Fruit fly (Drosophila melanogaster) whole organism, embryonic: ENCODE measurements around the gene CG8128.
A peak's percentile ranks its signal among the peaks of the same experiment; 100 is the strongest.

Experiments used
- Aef1 ChIP-seq: fragments of 200-800 bp; sonication (Bioruptor generic); IDR thresholded peaks from 3 replicates; pipeline ENCODE4 v1.3.6; 2022; ENCODE audit warnings: missing biosample characterization, missing genetic modification characterization
- BEAF-32 ChIP-seq: fragments of 200-800 bp; sonication (Bioruptor generic); optimal IDR thresholded peaks from 3 replicates; lab custom pipeline; 2017; ENCODE audit warnings: missing biosample characterization, missing genetic modification characterization, mild to moderate bottlenecking, moderate library complexity, missing genetic modification reagents
- CG10267 ChIP-seq: fragments of 200-800 bp; sonication (Bioruptor generic); optimal IDR thresholded peaks from 2 replicates; lab custom pipeline; 2018; ENCODE audit warnings: missing biosample characterization, mild to moderate bottlenecking, missing genetic modification characterization, moderate library complexity
- CG12391 ChIP-seq: fragments of 200-800 bp; sonication (Bioruptor generic); optimal IDR thresholded peaks from 3 replicates; lab custom pipeline; 2018; ENCODE audit warnings: missing biosample characterization, mild to moderate bottlenecking, missing genetic modification characterization, moderate library complexity
- CG12942 ChIP-seq: fragments of 200-800 bp; sonication (Bioruptor generic); optimal IDR thresholded peaks from 3 replicates; lab custom pipeline; 2016; ENCODE audit warnings: missing biosample characterization, missing genetic modification characterization
- CG14710 ChIP-seq: fragments of 200-800 bp; sonication (Bioruptor generic); optimal IDR thresholded peaks from 3 replicates; lab custom pipeline; 2019; ENCODE audit warnings: missing biosample characterization, mild to moderate bottlenecking, missing genetic modification characterization, moderate library complexity
- CG15601 ChIP-seq: fragments of 200-800 bp; sonication (Bioruptor generic); optimal IDR thresholded peaks from 3 replicates; lab custom pipeline; 2019; ENCODE audit warnings: missing biosample characterization, mild to moderate bottlenecking, missing genetic modification characterization, moderate library complexity
- CG17361 ChIP-seq: fragments of 200-800 bp; sonication (Bioruptor generic); IDR thresholded peaks from 3 replicates; pipeline ENCODE4 v1.3.6; 2022; ENCODE audit warnings: missing biosample characterization, missing genetic modification characterization
- CG17802 ChIP-seq: fragments of 200-800 bp; sonication (Bioruptor generic); optimal IDR thresholded peaks from 2 replicates; lab custom pipeline; 2018; ENCODE audit warnings: missing biosample characterization, mild to moderate bottlenecking, missing genetic modification characterization, moderate library complexity
- CG2116 ChIP-seq: fragments of 200-800 bp; sonication (Bioruptor generic); optimal IDR thresholded peaks from 3 replicates; lab custom pipeline; 2018; ENCODE audit warnings: missing biosample characterization, mild to moderate bottlenecking, missing genetic modification characterization
- CG30020 ChIP-seq: fragments of 200-800 bp; optimal IDR thresholded peaks from 2 replicates; lab custom pipeline; 2019; ENCODE audit warnings: missing biosample characterization, mild to moderate bottlenecking, missing genetic modification characterization, moderate library complexity
- CG33213 ChIP-seq: fragments of 200-800 bp; sonication (Bioruptor generic); optimal IDR thresholded peaks from 3 replicates; lab custom pipeline; 2016; ENCODE audit warnings: missing biosample characterization, missing genetic modification characterization
- CG3995 ChIP-seq: fragments of 200-800 bp; sonication (Bioruptor generic); optimal IDR thresholded peaks from 3 replicates; lab custom pipeline; 2016; ENCODE audit warnings: missing biosample characterization, missing genetic modification characterization
- CG4617 ChIP-seq: fragments of 200-800 bp; sonication (Bioruptor generic); optimal IDR thresholded peaks from 3 replicates; lab custom pipeline; 2016; ENCODE audit warnings: missing biosample characterization, missing genetic modification characterization, borderline replicate concordance
- CG4707 ChIP-seq: fragments of 200-800 bp; sonication (Bioruptor generic); optimal IDR thresholded peaks from 2 replicates; lab custom pipeline; 2018; ENCODE audit warnings: missing biosample characterization, mild to moderate bottlenecking, missing genetic modification characterization, moderate library complexity
- CG5180 ChIP-seq: fragments of 200-800 bp; sonication (Bioruptor generic); optimal IDR thresholded peaks from 3 replicates; lab custom pipeline; 2017; ENCODE audit warnings: missing biosample characterization, missing genetic modification characterization, mild to moderate bottlenecking, moderate library complexity, missing genetic modification reagents
- CG8290 ChIP-seq, 3 experiments: fragments of 200-800 bp; sonication (Bioruptor generic); optimal IDR thresholded peaks; 2 replicates each; lab custom pipeline; 2016 to 2019; ENCODE audit warnings: missing biosample characterization in 3 of 3, missing genetic modification characterization in 3 of 3, mild to moderate bottlenecking in 2 of 3, moderate library complexity in 1 of 3
- CG8765 ChIP-seq: fragments of 200-800 bp; sonication (Bioruptor generic); IDR thresholded peaks from 2 replicates; pipeline ENCODE4 v1.3.6; 2022; ENCODE audit warnings: missing biosample characterization, missing genetic modification characterization
- CG9727 ChIP-seq: fragments of 200-800 bp; sonication (Bioruptor generic); optimal IDR thresholded peaks from 3 replicates; lab custom pipeline; 2017; ENCODE audit warnings: missing biosample characterization, mild to moderate bottlenecking, missing genetic modification characterization
- CG9797 ChIP-seq: fragments of 200-800 bp; sonication (Bioruptor generic); optimal IDR thresholded peaks from 3 replicates; lab custom pipeline; 2018; ENCODE audit warnings: missing biosample characterization, mild to moderate bottlenecking, missing genetic modification characterization
- Dfd ChIP-seq, 2 experiments: fragments of >200 bp; optimal IDR thresholded peaks; 2 replicates each; lab custom pipeline; 2017; ENCODE audit warnings: missing biosample characterization in 2 of 2, missing genetic modification characterization in 2 of 2
- Dp ChIP-seq: fragments of 200-800 bp; sonication (Bioruptor generic); optimal IDR thresholded peaks from 2 replicates; lab custom pipeline; 2018; ENCODE audit warnings: missing biosample characterization, mild to moderate bottlenecking, missing genetic modification characterization, moderate library complexity
- Hr39 ChIP-seq: fragments of >200 bp; optimal IDR thresholded peaks from 2 replicates; lab custom pipeline; 2017
- Max ChIP-seq: fragments of 200-800 bp; sonication (Bioruptor generic); optimal IDR thresholded peaks from 2 replicates; lab custom pipeline; 2016; ENCODE audit warnings: missing biosample characterization, mild to moderate bottlenecking, missing genetic modification characterization
- Med ChIP-seq: fragments of 200-800 bp; sonication (Bioruptor generic); peaks from one replicate; lab custom pipeline; 2016; ENCODE audit warnings: missing biosample characterization, missing genetic modification characterization, mild to moderate bottlenecking, inconsistent platforms, moderate library complexity
- Nf-YB ChIP-seq: fragments of 200-800 bp; sonication (Bioruptor generic); optimal IDR thresholded peaks from 3 replicates; lab custom pipeline; 2019; ENCODE audit warnings: missing biosample characterization, mild to moderate bottlenecking, missing genetic modification characterization, moderate library complexity
- PHDP ChIP-seq: fragments of 200-800 bp; sonication (Bioruptor generic); optimal IDR thresholded peaks from 3 replicates; lab custom pipeline; 2018; ENCODE audit warnings: missing biosample characterization, mild to moderate bottlenecking, missing genetic modification characterization, moderate library complexity
- Scr ChIP-seq: fragments of 200-800 bp; sonication (Bioruptor generic); IDR thresholded peaks from 2 replicates; pipeline ENCODE4 v1.3.6; 2022; ENCODE audit warnings: missing biosample characterization, missing genetic modification characterization; ENCODE audit not compliant: partially characterized antibody
- Sin3A ChIP-seq: fragments of >200 bp; optimal IDR thresholded peaks from 2 replicates; lab custom pipeline; 2018
- TFAM ChIP-seq: fragments of 200-800 bp; sonication (Bioruptor generic); optimal IDR thresholded peaks from 2 replicates; lab custom pipeline; 2017; ENCODE audit warnings: missing biosample characterization, missing genetic modification characterization, inconsistent platforms
- Vsx1 ChIP-seq: fragments of 200-800 bp; sonication (Bioruptor generic); optimal IDR thresholded peaks from 2 replicates; lab custom pipeline; 2017; ENCODE audit warnings: missing biosample characterization, mild to moderate bottlenecking, missing genetic modification characterization, missing genetic modification reagents
- YL-1 ChIP-seq: fragments of 200-800 bp; sonication (Bioruptor generic); optimal IDR thresholded peaks from 3 replicates; lab custom pipeline; 2017; ENCODE audit warnings: missing biosample characterization, mild to moderate bottlenecking, missing genetic modification characterization
- amos ChIP-seq: fragments of 200-800 bp; sonication (Bioruptor generic); IDR thresholded peaks from 2 replicates; pipeline ENCODE4 v1.3.6; 2022; ENCODE audit warnings: missing biosample characterization, missing genetic modification characterization; ENCODE audit not compliant: partially characterized antibody
- aop ChIP-seq: fragments of 200-800 bp; sonication (Bioruptor generic); IDR thresholded peaks from 2 replicates; pipeline ENCODE4 v1.3.6; 2022; ENCODE audit warnings: missing biosample characterization, missing genetic modification characterization
- chn ChIP-seq: fragments of 200-800 bp; sonication (Bioruptor generic); optimal IDR thresholded peaks from 2 replicates; lab custom pipeline; 2016; ENCODE audit warnings: missing biosample characterization, missing genetic modification characterization
- ci ChIP-seq: fragments of 200-800 bp; sonication (Bioruptor generic); IDR thresholded peaks from 3 replicates; pipeline ENCODE4 v1.3.6; 2022; ENCODE audit warnings: missing biosample characterization, missing genetic modification characterization
- disco-r ChIP-seq: fragments of 200-800 bp; sonication (Bioruptor generic); optimal IDR thresholded peaks from 2 replicates; lab custom pipeline; 2016; ENCODE audit warnings: missing biosample characterization, missing genetic modification characterization
- dmrt11E ChIP-seq: fragments of 200-800 bp; sonication (Bioruptor generic); optimal IDR thresholded peaks from 3 replicates; lab custom pipeline; 2018; ENCODE audit warnings: missing biosample characterization, mild to moderate bottlenecking, missing genetic modification characterization, moderate library complexity
- gfzf ChIP-seq: fragments of 200-800 bp; sonication (Bioruptor generic); optimal IDR thresholded peaks from 2 replicates; lab custom pipeline; 2016; ENCODE audit warnings: missing biosample characterization, mild to moderate bottlenecking, missing genetic modification characterization, moderate library complexity
- gsb ChIP-seq: fragments of 200-800 bp; sonication (Bioruptor generic); IDR thresholded peaks from 2 replicates; pipeline ENCODE4 v1.3.6; 2022; ENCODE audit warnings: missing biosample characterization, missing genetic modification characterization
- lbe ChIP-seq: fragments of 200-800 bp; sonication (Bioruptor generic); optimal IDR thresholded peaks from 2 replicates; lab custom pipeline; 2016; ENCODE audit warnings: missing biosample characterization, mild to moderate bottlenecking, missing genetic modification characterization
- pzg ChIP-seq: fragments of 200-800 bp; sonication (Bioruptor generic); optimal IDR thresholded peaks from 3 replicates; lab custom pipeline; 2018; ENCODE audit warnings: missing biosample characterization, mild to moderate bottlenecking, missing genetic modification characterization, moderate library complexity
- row ChIP-seq: fragments of 200-800 bp; sonication (Bioruptor generic); IDR thresholded peaks from 3 replicates; pipeline ENCODE4 v1.3.6; 2022; ENCODE audit warnings: missing biosample characterization, missing genetic modification characterization
- sim ChIP-seq: fragments of 200-800 bp; sonication (Bioruptor generic); IDR thresholded peaks from 2 replicates; pipeline ENCODE4 v1.3.6; 2022; ENCODE audit warnings: missing biosample characterization, missing genetic modification characterization
- tio ChIP-seq: fragments of 200-800 bp; sonication (Bioruptor generic); optimal IDR thresholded peaks from 2 replicates; lab custom pipeline; 2017; ENCODE audit warnings: missing biosample characterization, missing genetic modification characterization, inconsistent platforms
- trem ChIP-seq: fragments of 200-800 bp; optimal IDR thresholded peaks from 3 replicates; lab custom pipeline; 2019; ENCODE audit warnings: missing biosample characterization, mild to moderate bottlenecking, missing genetic modification characterization, moderate library complexity
- tup ChIP-seq: fragments of 200-800 bp; sonication (Bioruptor generic); optimal IDR thresholded peaks from 2 replicates; lab custom pipeline; 2016; ENCODE audit warnings: missing biosample characterization, mild to moderate bottlenecking, missing genetic modification characterization, moderate library complexity

The CG8128 gene

dm6 chrX:15709984-15710750 lies 12.9 kb downstream of the CG8128 start, which contains the start of the genes CG9281 and CG15601 (continued):
- TF ChIP-seq PHDP: no peak
- no peak for TF ChIP-seq lbe (GFP tag; lab: Kevin White, UChicago)
- no peak for TF ChIP-seq Nf-YB
- no peak for TF ChIP-seq CG17802 (tag; lab: Kevin White, UChicago)
- peak; percentile 24 for TF ChIP-seq CG12391 (tag; lab: Kevin White, UChicago)
- TF ChIP-seq CG33213 (GFP tag; lab: Kevin White, UChicago): peak; percentile 10
- no peak for TF ChIP-seq gsb (GFP tag; lab: Robert Waterston, UW)
- TF ChIP-seq dmrt11E (tag; lab: Kevin White, UChicago): no peak
- TF ChIP-seq tup (GFP tag; lab: Kevin White, UChicago): no peak
- TF ChIP-seq Dfd (GFP tag; optimal IDR thresholded peaks at IDR 0.05; lab: Kevin White, UChicago): no peak
- TF ChIP-seq tio (GFP tag; lab: Kevin White, UChicago): no peak
- no peak for TF ChIP-seq aop (GFP tag; lab: Robert Waterston, UW)
- no peak for TF ChIP-seq CG8290 (GFP tag; optimal IDR thresholded peaks at IDR 0.05; lab: Kevin White, UChicago)
- TF ChIP-seq CG8290 (tag; optimal IDR thresholded peaks at IDR 0.05; lab: Kevin White, UChicago): peak in 1 of 2 experiments; percentile 59
- TF ChIP-seq ci (GFP tag; lab: Robert Waterston, UW): peak; percentile 61; the same call in 1 of the 3 replicates

dm6 chrX:15710751-15711179 lies 13.5 kb downstream of the CG8128 start:
- TF ChIP-seq trem (tag; lab: Kevin White, UChicago): no peak
- TF ChIP-seq CG9797 (GFP tag; lab: Kevin White, UChicago): peak; percentile 42
- peak; percentile 13 for TF ChIP-seq CG4617
- TF ChIP-seq CG3995: peak; percentile 85
- TF ChIP-seq sim: no peak
- TF ChIP-seq CG30020 (tag; lab: Kevin White, UChicago): peak; percentile 20
- peak; percentile 23; the same call in 1 of the 3 replicates for TF ChIP-seq CG17361 (GFP tag; lab: Robert Waterston, UW)
- peak; percentile 61 for TF ChIP-seq gfzf (GFP tag; lab: Kevin White, UChicago)
- TF ChIP-seq BEAF-32 (GFP tag; lab: Kevin White, UChicago): peak; percentile 72
- peak; percentile 4 for TF ChIP-seq Max
- peak; percentile 3 for TF ChIP-seq Dp (GFP tag; lab: Kevin White, UChicago)
- no peak for TF ChIP-seq Med (GFP tag; lab: Kevin White, UChicago)
- TF ChIP-seq CG2116 (GFP tag; lab: Kevin White, UChicago): peak; percentile 18
- TF ChIP-seq CG15601 (tag; lab: Kevin White, UChicago): peak; percentile 7
- peak; percentile 21 for TF ChIP-seq Sin3A (lab: Kevin White, UChicago)
- peak; percentile 72 for TF ChIP-seq CG14710
- no peak for TF ChIP-seq Vsx1 (GFP tag; lab: Kevin White, UChicago)
- TF ChIP-seq amos (GFP tag; lab: Robert Waterston, UW): 0 out of 2 replicates have a peak, but pooled peaks have one; percentile 8
- peak; percentile 20; the same call in 1 of the 3 replicates for TF ChIP-seq row
- peak; percentile 5 for TF ChIP-seq CG9727 (GFP tag; lab: Kevin White, UChicago)
- peak; percentile 7 for TF ChIP-seq CG10267 (tag; lab: Kevin White, UChicago)

dm6 chrX:15712409-15712808 lies 15.1 kb downstream of the CG8128 start, which contains the start of gene HUWE1:
HUWE1 (plus strand) TSS chrX:15712628.
- TF ChIP-seq pzg (GFP tag; lab: Kevin White, UChicago): peak; percentile 92
- TF ChIP-seq disco-r (GFP tag; lab: Kevin White, UChicago): no peak
- TF ChIP-seq CG8765: no peak
- TF ChIP-seq CG9797 (GFP tag; lab: Kevin White, UChicago): peak; percentile 66
- no peak for TF ChIP-seq dmrt11E (tag; lab: Kevin White, UChicago)
- peak; percentile 57 for TF ChIP-seq Aef1 (GFP tag; lab: Robert Waterston, UW)
- no peak for TF ChIP-seq Hr39
- TF ChIP-seq Scr: peak; percentile 83
- no peak for TF ChIP-seq CG12942 (GFP tag; lab: Kevin White, UChicago)
- no peak for TF ChIP-seq CG5180 (GFP tag; lab: Kevin White, UChicago)
- TF ChIP-seq CG4707 (GFP tag; lab: Kevin White, UChicago): no peak
- TF ChIP-seq chn (GFP tag; lab: Kevin White, UChicago): no peak
- TF ChIP-seq YL-1 (GFP tag; lab: Kevin White, UChicago): peak; percentile 17
- TF ChIP-seq TFAM (GFP tag; lab: Kevin White, UChicago): no peak
